Worm (Caenorhabditis elegans) whole organism, midembryonic: ENCODE results near the gene F56H9.8.

Experiments
- flt-1 ChIP-seq: fragments of 200-800 bp; sonication (Bioruptor generic); IDR thresholded peaks from 2 replicates; pipeline ENCODE4 v1.3.6; 2022; ENCODE audit warnings: missing genetic modification characterization, missing compliant biosample characterization
- ref-1 ChIP-seq: fragments of 200-800 bp; sonication (Bioruptor generic); conservative IDR thresholded peaks from 2 replicates; pipeline ENCODE4 v1.3.6; 2022; ENCODE audit warnings: missing genetic modification reagents, missing genetic modification characterization, missing compliant biosample characterization

DNA sequence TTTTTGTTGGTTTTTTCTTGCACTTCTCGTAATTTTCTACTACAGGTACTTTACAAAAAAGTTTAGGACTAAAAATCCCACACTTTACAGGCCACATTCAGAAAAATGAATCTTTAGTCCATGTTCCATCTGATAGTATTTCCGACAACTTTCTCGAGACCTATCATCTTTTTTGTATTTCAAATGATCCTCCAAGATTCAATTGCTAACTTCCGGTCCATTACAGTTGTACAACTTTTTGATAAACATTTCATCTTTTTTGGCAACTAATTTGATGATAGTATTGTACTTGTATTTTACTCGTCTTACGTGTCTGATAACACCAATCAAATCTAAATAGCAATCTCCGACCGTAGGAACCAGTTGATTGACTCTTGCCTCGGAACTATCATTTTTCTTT lies 22.8 kb downstream of the F56H9.8 start:
- TF ChIP-seq flt-1 (no peak), ref-1 (GFP tag; lab: Robert Waterston, UW) (no peak)
